Worm (Caenorhabditis elegans) whole organism, early embryonic: Measurements from ENCODE around the gene npr-15.

ENCODE experiments used
- ama-1 ChIP-seq: fragments of 150-350 bp; optimal IDR thresholded peaks from 2 replicates; lab custom pipeline; 2014
- ceh-13 ChIP-seq: fragments of 200-800 bp; sonication (Bioruptor generic); optimal IDR thresholded peaks from 2 replicates; lab custom pipeline; 2018; ENCODE audit warnings: mild to moderate bottlenecking, missing genetic modification characterization, missing compliant biosample characterization
- hnd-1 ChIP-seq: sonication (generic microtip); optimal IDR thresholded peaks from 2 replicates; lab custom pipeline; 2016; ENCODE audit warnings: missing genetic modification characterization, missing compliant biosample characterization

DNA sequence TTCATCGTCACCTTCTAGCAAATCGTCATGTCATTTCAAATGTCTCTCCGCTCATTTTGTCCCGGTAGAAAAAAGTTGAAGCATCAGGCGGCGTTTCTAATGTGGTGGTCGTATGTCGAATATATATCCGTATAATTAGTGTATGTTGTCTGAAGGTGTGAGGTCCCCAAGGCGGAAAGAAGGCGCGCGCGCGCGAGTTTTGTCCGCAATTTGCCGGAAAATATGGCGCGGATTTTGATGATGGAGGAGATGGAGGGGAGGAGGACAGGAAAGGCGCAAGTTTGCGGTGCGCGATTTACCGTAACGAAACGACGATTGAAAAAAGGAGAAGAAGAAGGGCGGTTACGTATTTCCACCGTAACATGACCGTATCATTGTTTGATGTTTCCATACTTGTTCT, 47.6 kb upstream of the npr-15 start:
- TF ChIP-seq hnd-1 (tag; lab: Kevin White, UChicago) (no peak), ama-1 (lab: Kevin White, UChicago) (no peak), ceh-13 (no peak)
